Worm (Caenorhabditis elegans) whole organism, L3 larva: ENCODE data around the gene acs-9.

Experiments used
- R02D3.7 ChIP-seq: fragments of 150-350 bp; optimal IDR thresholded peaks from 2 replicates; lab custom pipeline; 2014; ENCODE audit warnings: missing biosample characterization, missing genetic modification characterization
- aly-2 ChIP-seq: fragments of 150-350 bp; optimal IDR thresholded peaks from 2 replicates; lab custom pipeline; 2014; ENCODE audit warnings: missing biosample characterization, missing genetic modification characterization
- ama-1 ChIP-seq: fragments of 150-350 bp; optimal IDR thresholded peaks from 2 replicates; lab custom pipeline; 2018
- ceh-16 ChIP-seq: sonication (generic microtip); optimal IDR thresholded peaks from 2 replicates; lab custom pipeline; 2017; ENCODE audit warnings: missing biosample characterization, missing genetic modification characterization
- ceh-28 ChIP-seq: fragments of 150-350 bp; optimal IDR thresholded peaks from 2 replicates; lab custom pipeline; 2014; ENCODE audit warnings: missing biosample characterization, missing genetic modification reagents, missing genetic modification characterization
- ceh-82 ChIP-seq: fragments of 150-350 bp; optimal IDR thresholded peaks from 2 replicates; lab custom pipeline; 2014; ENCODE audit warnings: missing biosample characterization, missing genetic modification characterization
- ceh-9 ChIP-seq: sonication (generic microtip); optimal IDR thresholded peaks from 2 replicates; lab custom pipeline; 2018; ENCODE audit warnings: missing biosample characterization, missing genetic modification characterization
- egl-27 ChIP-seq: sonication (generic microtip); optimal IDR thresholded peaks from 4 replicates; lab custom pipeline; 2017; ENCODE audit warnings: missing biosample characterization, missing genetic modification reagents, missing genetic modification characterization
- egl-5 ChIP-seq: fragments of 150-350 bp; optimal IDR thresholded peaks from 2 replicates; lab custom pipeline; 2017; ENCODE audit warnings: missing biosample characterization, missing genetic modification reagents, missing genetic modification characterization, inconsistent platforms
- elt-2 ChIP-seq: sonication (generic microtip); optimal IDR thresholded peaks from 2 replicates; lab custom pipeline; 2016; ENCODE audit warnings: missing genetic modification reagents, mild to moderate bottlenecking, missing genetic modification characterization, missing compliant biosample characterization
- elt-3 ChIP-seq, 3 experiments: fragments of 150-350 bp in 1 of 3; sonication (generic microtip) in 2 of 3; optimal IDR thresholded peaks; 2 replicates in 2 of 3; 4 replicates in 1 of 3; lab custom pipeline; 2014 to 2017; ENCODE audit warnings: missing biosample characterization in 3 of 3, missing genetic modification characterization in 3 of 3
- eor-1 ChIP-seq, 2 experiments: fragments of 150-350 bp; optimal IDR thresholded peaks; 2 replicates each; lab custom pipeline; 2014 to 2018; ENCODE audit warnings: missing biosample characterization in 2 of 2, missing genetic modification characterization in 2 of 2
- fkh-10 ChIP-seq: sonication (generic microtip); optimal IDR thresholded peaks from 2 replicates; lab custom pipeline; 2017; ENCODE audit warnings: missing biosample characterization, missing genetic modification reagents, missing genetic modification characterization
- fkh-2 ChIP-seq: fragments of 150-350 bp; optimal IDR thresholded peaks from 2 replicates; lab custom pipeline; 2014; ENCODE audit warnings: missing biosample characterization, missing genetic modification reagents, missing genetic modification characterization
- fos-1 ChIP-seq: fragments of 150-350 bp; optimal IDR thresholded peaks from 2 replicates; lab custom pipeline; 2014; ENCODE audit warnings: missing biosample characterization, missing genetic modification characterization
- hmg-11 ChIP-seq: sonication (generic microtip); optimal IDR thresholded peaks from 2 replicates; lab custom pipeline; 2016; ENCODE audit warnings: missing genetic modification characterization, missing compliant biosample characterization
- jun-1 ChIP-seq: fragments of 150-350 bp; optimal IDR thresholded peaks from 2 replicates; lab custom pipeline; 2014; ENCODE audit warnings: missing biosample characterization, missing genetic modification reagents, missing genetic modification characterization
- lin-15B ChIP-seq: fragments of 150-350 bp; optimal IDR thresholded peaks from 2 replicates; lab custom pipeline; 2014; ENCODE audit warnings: missing biosample characterization, missing genetic modification characterization
- mdl-1 ChIP-seq: fragments of 150-350 bp; optimal IDR thresholded peaks from 2 replicates; lab custom pipeline; 2014; ENCODE audit warnings: missing biosample characterization, missing genetic modification characterization
- mml-1 ChIP-seq: fragments of 150-350 bp; sonication (generic microtip); optimal IDR thresholded peaks from 3 replicates; lab custom pipeline; 2014; ENCODE audit warnings: missing biosample characterization, missing genetic modification characterization
- nfya-1 ChIP-seq: sonication (generic microtip); optimal IDR thresholded peaks from 2 replicates; lab custom pipeline; 2017; ENCODE audit warnings: missing genetic modification characterization, mild to moderate bottlenecking, missing compliant biosample characterization, antibody characterized with exemption, moderate library complexity; ENCODE audit not compliant: insufficient read depth
- nhr-11 ChIP-seq: fragments of 150-350 bp; optimal IDR thresholded peaks from 2 replicates; lab custom pipeline; 2014; ENCODE audit warnings: missing biosample characterization, missing genetic modification characterization
- nhr-23 ChIP-seq: fragments of 150-350 bp; optimal IDR thresholded peaks from 2 replicates; lab custom pipeline; 2014; ENCODE audit warnings: missing biosample characterization, missing genetic modification reagents, missing genetic modification characterization
- nhr-237 ChIP-seq: fragments of 150-350 bp; optimal IDR thresholded peaks from 2 replicates; lab custom pipeline; 2014; ENCODE audit warnings: missing biosample characterization, missing genetic modification characterization
- nhr-25 ChIP-seq: sonication (generic microtip); optimal IDR thresholded peaks from 2 replicates; lab custom pipeline; 2017; ENCODE audit warnings: missing biosample characterization, missing genetic modification characterization
- nhr-28 ChIP-seq: fragments of 150-350 bp; optimal IDR thresholded peaks from 2 replicates; lab custom pipeline; 2014; ENCODE audit warnings: missing biosample characterization, missing genetic modification characterization
- nhr-43 ChIP-seq: sonication (generic microtip); optimal IDR thresholded peaks from 2 replicates; lab custom pipeline; 2016; ENCODE audit warnings: mild to moderate bottlenecking, missing genetic modification characterization, missing compliant biosample characterization; ENCODE audit not compliant: poor library complexity, severe bottlenecking
- nhr-76 ChIP-seq: fragments of 150-350 bp; sonication (generic microtip); optimal IDR thresholded peaks from 5 replicates; lab custom pipeline; 2014; ENCODE audit warnings: missing biosample characterization, missing genetic modification characterization
- nhr-77 ChIP-seq: fragments of 150-350 bp; optimal IDR thresholded peaks from 2 replicates; lab custom pipeline; 2014; ENCODE audit warnings: missing biosample characterization, missing genetic modification characterization
- pqm-1 ChIP-seq: fragments of 150-350 bp; optimal IDR thresholded peaks from 2 replicates; lab custom pipeline; 2017; ENCODE audit warnings: missing biosample characterization, missing genetic modification characterization, inconsistent platforms
- skn-1 ChIP-seq: fragments of 150-350 bp; optimal IDR thresholded peaks from 2 replicates; lab custom pipeline; 2014; ENCODE audit warnings: missing biosample characterization, missing genetic modification characterization
- snpc-4 ChIP-seq: fragments of 150-350 bp; optimal IDR thresholded peaks from 2 replicates; lab custom pipeline; 2014; ENCODE audit warnings: missing biosample characterization, missing genetic modification characterization
- tbx-2 ChIP-seq: sonication (generic microtip); optimal IDR thresholded peaks from 2 replicates; lab custom pipeline; 2016; ENCODE audit warnings: mild to moderate bottlenecking, missing genetic modification characterization, missing compliant biosample characterization
- unc-39 ChIP-seq: sonication (generic microtip); optimal IDR thresholded peaks from 4 replicates; lab custom pipeline; 2017; ENCODE audit warnings: missing biosample characterization, missing genetic modification characterization
- unc-62 ChIP-seq: fragments of 150-350 bp; sonication (generic microtip); optimal IDR thresholded peaks from 4 replicates; lab custom pipeline; 2014; ENCODE audit warnings: missing biosample characterization, missing genetic modification reagents, missing genetic modification characterization
- zag-1 ChIP-seq: fragments of 150-350 bp; optimal IDR thresholded peaks from 2 replicates; lab custom pipeline; 2014; ENCODE audit warnings: missing biosample characterization, missing genetic modification characterization
- ztf-11 ChIP-seq: fragments of 150-350 bp; optimal IDR thresholded peaks from 2 replicates; lab custom pipeline; 2014; ENCODE audit warnings: missing biosample characterization, missing genetic modification characterization
- ztf-4 ChIP-seq: fragments of 150-350 bp; optimal IDR thresholded peaks from 2 replicates; lab custom pipeline; 2014; ENCODE audit warnings: missing biosample characterization, missing genetic modification characterization

acs-9 gene

ce11 chrX:16865016-16865415, 15.3 kb downstream of the acs-9 start:
- TF ChIP-seq elt-2 (tag; lab: Kevin White, UChicago) (peak; percentile 81), egl-27 (tag; lab: Kevin White, UChicago) (no peak), tbx-2 (tag; lab: Kevin White, UChicago) (no peak), mml-1 (no peak), nhr-11 (no peak), nhr-76 (no peak), pqm-1 (peak; percentile 10), eor-1 (tag; optimal IDR thresholded peaks at IDR 0.05; lab: Kevin White, UChicago) (no peak), ztf-4 (no peak), elt-3 (tag; optimal IDR thresholded peaks at IDR 0.05; lab: Kevin White, UChicago) (no peak), ceh-82 (no peak)

- TF ChIP-seq ztf-11 (tag; lab: Kevin White, UChicago) (no peak), aly-2 (no peak), egl-5 (tag; lab: Kevin White, UChicago) (no peak), ceh-82 (no peak), nhr-43 (no peak), ama-1 (no peak), ztf-4 (no peak)
Observed at ce11 chrX:16863320-16863719, 17.0 kb downstream of the acs-9 start.

- TF ChIP-seq elt-2 (tag; lab: Kevin White, UChicago) (peak; percentile 64), nhr-76 (no peak)
Observed at ce11 chrX:16859956-16860446, 20.3 kb downstream of the acs-9 start, which contains the start of gene T20F7.3. Gene T20F7.3, plus strand, starts transcription at chrX:16860396.

- no peak for TF ChIP-seq nfya-1 (tag; lab: Kevin White, UChicago)
- TF ChIP-seq elt-2 (tag; lab: Kevin White, UChicago): no peak
- TF ChIP-seq lin-15B (tag; lab: Kevin White, UChicago): no peak
- no peak for TF ChIP-seq snpc-4 (tag; lab: Kevin White, UChicago)
- TF ChIP-seq jun-1 (tag; lab: Kevin White, UChicago): no peak
- no peak for TF ChIP-seq aly-2
- TF ChIP-seq fkh-2: no peak
- TF ChIP-seq ceh-9: no peak
- no peak for TF ChIP-seq nhr-237
- TF ChIP-seq fos-1 (tag; lab: Kevin White, UChicago): no peak
- no peak for TF ChIP-seq nhr-76
- no peak for TF ChIP-seq nhr-28 (tag; lab: Kevin White, UChicago)
- no peak for TF ChIP-seq ceh-16 (tag; lab: Kevin White, UChicago)
- no peak for TF ChIP-seq nhr-23 (tag; lab: Kevin White, UChicago)
- TF ChIP-seq unc-39 (tag; lab: Kevin White, UChicago): no peak
- TF ChIP-seq egl-27 (tag; lab: Kevin White, UChicago): no peak
- no peak for TF ChIP-seq egl-5 (tag; lab: Kevin White, UChicago)
- TF ChIP-seq mdl-1 (tag; lab: Kevin White, UChicago): no peak
- no peak for TF ChIP-seq eor-1 (tag; optimal IDR thresholded peaks at IDR 0.05; lab: Kevin White, UChicago)
Observed at ce11 chrX:16844924-16845323, 35.4 kb downstream of the acs-9 start, which contains the start of gene F41G4.8. Gene F41G4.8, minus strand, starts transcription at chrX:16845024.

ce11 chrX:16842935-16843334, 37.4 kb downstream of the acs-9 start:
- no peak for TF ChIP-seq tbx-2 (tag; lab: Kevin White, UChicago)
- TF ChIP-seq nhr-77 (tag; lab: Kevin White, UChicago): no peak
- TF ChIP-seq egl-5 (tag; lab: Kevin White, UChicago): no peak
- TF ChIP-seq fos-1 (tag; lab: Kevin White, UChicago): no peak
- TF ChIP-seq ztf-4: no peak
- no peak for TF ChIP-seq nhr-25 (tag; lab: Kevin White, UChicago)
- no peak for TF ChIP-seq skn-1 (tag; lab: Kevin White, UChicago)
- no peak for TF ChIP-seq fkh-10 (GFP tag; lab: Kevin White, UChicago)
- TF ChIP-seq mml-1: no peak
- no peak for TF ChIP-seq fkh-2
- TF ChIP-seq zag-1 (tag; lab: Kevin White, UChicago): no peak
- no peak for TF ChIP-seq nhr-43
- no peak for TF ChIP-seq pqm-1

ce11 chrX:16840738-16841137, 39.6 kb downstream of the acs-9 start, which contains the start of gene dyla-1:
Gene dyla-1, plus strand, starts transcription at chrX:16841038.
- TF ChIP-seq nhr-28 (tag; lab: Kevin White, UChicago) (no peak), nhr-43 (no peak), ztf-11 (tag; lab: Kevin White, UChicago) (no peak), egl-27 (tag; lab: Kevin White, UChicago) (no peak), nfya-1 (tag; lab: Kevin White, UChicago) (no peak), elt-3 (tag; optimal IDR thresholded peaks at IDR 0.05; lab: Kevin White, UChicago) (no peak), lin-15B (tag; lab: Kevin White, UChicago) (no peak), fkh-10 (GFP tag; lab: Kevin White, UChicago) (no peak), egl-5 (tag; lab: Kevin White, UChicago) (no peak), zag-1 (tag; lab: Kevin White, UChicago) (no peak), ceh-9 (no peak), nhr-25 (tag; lab: Kevin White, UChicago) (no peak), hmg-11 (tag; lab: Kevin White, UChicago) (no peak), R02D3.7 (no peak), tbx-2 (tag; lab: Kevin White, UChicago) (no peak), unc-62 (no peak), ceh-28 (tag; lab: Kevin White, UChicago) (no peak), fkh-2 (no peak), skn-1 (tag; lab: Kevin White, UChicago) (no peak)
